Worm (Caenorhabditis elegans) whole organism, young adult: ENCODE measurements around the gene ZK813.2.

Source experiments
- B0336.3 ChIP-seq: fragments of 200-800 bp; sonication (Bioruptor generic); IDR thresholded peaks from 2 replicates; pipeline ENCODE4 v1.3.6; 2022; ENCODE audit warnings: missing genetic modification characterization, missing compliant biosample characterization
- F39B2.1 ChIP-seq: fragments of 200-800 bp; sonication (Bioruptor generic); IDR thresholded peaks from 2 replicates; pipeline ENCODE4 v1.3.6; 2022; ENCODE audit warnings: missing genetic modification reagents, missing genetic modification characterization, missing compliant biosample characterization
- Y56A3A.18 ChIP-seq: fragments of 200-800 bp; sonication (Bioruptor generic); IDR thresholded peaks from 2 replicates; pipeline ENCODE4 v1.3.6; 2022; ENCODE audit warnings: missing genetic modification reagents, missing genetic modification characterization, missing compliant biosample characterization
- ama-1 ChIP-seq, 3 experiments: fragments of 150-350 bp in 1 of 3; sonication (generic microtip) in 2 of 3; optimal IDR thresholded peaks; 2 replicates each; lab custom pipeline; 2014 to 2018; ENCODE audit warnings: missing biosample characterization in 2 of 3, missing genetic modification characterization in 2 of 3, missing genetic modification reagents in 2 of 3
- atf-7 ChIP-seq: sonication (generic microtip); optimal IDR thresholded peaks from 2 replicates; lab custom pipeline; 2017; ENCODE audit warnings: mild to moderate bottlenecking, missing genetic modification characterization, missing compliant biosample characterization
- athp-1 ChIP-seq: sonication (generic microtip); optimal IDR thresholded peaks from 2 replicates; lab custom pipeline; 2017; ENCODE audit warnings: mild to moderate bottlenecking, missing genetic modification characterization, missing compliant biosample characterization
- attf-6 ChIP-seq: fragments of 200-800 bp; sonication (Bioruptor generic); IDR thresholded peaks from 2 replicates; pipeline ENCODE4 v1.3.6; 2022; ENCODE audit warnings: missing genetic modification reagents, missing genetic modification characterization, missing compliant biosample characterization
- bed-1 ChIP-seq: fragments of 200-800 bp; sonication (Bioruptor generic); IDR thresholded peaks from 2 replicates; pipeline ENCODE4 v1.3.6; 2022; ENCODE audit warnings: missing genetic modification reagents, missing genetic modification characterization, missing compliant biosample characterization
- ccch-3 ChIP-seq: fragments of 200-800 bp; sonication (Bioruptor generic); optimal IDR thresholded peaks from 2 replicates; lab custom pipeline; 2018; ENCODE audit warnings: mild to moderate bottlenecking, missing genetic modification characterization, missing compliant biosample characterization
- chd-7 ChIP-seq: sonication (generic microtip); optimal IDR thresholded peaks from 2 replicates; lab custom pipeline; 2016; ENCODE audit warnings: mild to moderate bottlenecking, missing genetic modification characterization, moderate library complexity, missing compliant biosample characterization
- dox-1 ChIP-seq: fragments of 200-800 bp; sonication (Bioruptor generic); IDR thresholded peaks from 2 replicates; pipeline ENCODE4 v1.3.6; 2022; ENCODE audit warnings: missing genetic modification reagents, missing genetic modification characterization, missing compliant biosample characterization
- hlh-26 ChIP-seq: fragments of 200-800 bp; sonication (Bioruptor generic); conservative IDR thresholded peaks from 2 replicates; pipeline ENCODE4 v1.3.6; 2022; ENCODE audit warnings: missing genetic modification reagents, missing genetic modification characterization, missing compliant biosample characterization
- hmg-1.2 ChIP-seq: fragments of 200-800 bp; sonication (Bioruptor generic); IDR thresholded peaks from 2 replicates; pipeline ENCODE4 v1.3.6; 2022; ENCODE audit warnings: missing genetic modification reagents, missing genetic modification characterization, missing compliant biosample characterization
- hmg-20 ChIP-seq: fragments of 200-800 bp; sonication (Bioruptor generic); IDR thresholded peaks from 2 replicates; pipeline ENCODE4 v1.3.6; 2022; ENCODE audit warnings: missing genetic modification reagents, missing genetic modification characterization, missing compliant biosample characterization
- hrde-1 ChIP-seq: sonication (generic microtip); optimal IDR thresholded peaks from 2 replicates; lab custom pipeline; 2016; ENCODE audit warnings: missing genetic modification characterization, mild to moderate bottlenecking, missing compliant biosample characterization, moderate library complexity, missing genotype, missing genetic modification reagents, borderline replicate concordance
- lag-1 ChIP-seq: fragments of 200-800 bp; sonication (Bioruptor generic); IDR thresholded peaks from 2 replicates; pipeline ENCODE4 v1.3.6; 2022; ENCODE audit warnings: missing genetic modification reagents, missing genetic modification characterization, missing compliant biosample characterization
- lin-40 ChIP-seq: sonication (generic microtip); optimal IDR thresholded peaks from 2 replicates; lab custom pipeline; 2016; ENCODE audit warnings: missing genetic modification characterization, mild to moderate bottlenecking, missing compliant biosample characterization, missing genotype, missing genetic modification reagents
- madf-10 ChIP-seq: sonication (generic microtip); optimal IDR thresholded peaks from 2 replicates; lab custom pipeline; 2016; ENCODE audit warnings: mild to moderate bottlenecking, missing genetic modification characterization, missing compliant biosample characterization
- madf-6 ChIP-seq: fragments of 200-800 bp; sonication (Bioruptor generic); IDR thresholded peaks from 2 replicates; pipeline ENCODE4 v1.3.6; 2022; ENCODE audit warnings: missing genetic modification reagents, missing genetic modification characterization, missing compliant biosample characterization
- madf-8 ChIP-seq: fragments of 200-800 bp; sonication (Bioruptor generic); conservative IDR thresholded peaks from 2 replicates; pipeline ENCODE4 v1.3.6; 2022; ENCODE audit warnings: missing genetic modification reagents, missing genetic modification characterization, missing compliant biosample characterization
- nfyb-1 ChIP-seq: fragments of 200-800 bp; sonication (Bioruptor generic); IDR thresholded peaks from 2 replicates; pipeline ENCODE4 v1.3.6; 2022; ENCODE audit warnings: missing genetic modification reagents, missing genetic modification characterization, missing compliant biosample characterization
- snpc-1.1 ChIP-seq: sonication (generic microtip); optimal IDR thresholded peaks from 2 replicates; lab custom pipeline; 2017; ENCODE audit warnings: missing genetic modification characterization, mild to moderate bottlenecking, missing compliant biosample characterization, antibody characterized with exemption, moderate library complexity, missing genotype, missing genetic modification reagents; ENCODE audit not compliant: insufficient read depth
- sptf-2 ChIP-seq: fragments of 200-800 bp; sonication (Bioruptor generic); optimal IDR thresholded peaks from 2 replicates; lab custom pipeline; 2018; ENCODE audit warnings: mild to moderate bottlenecking, missing genetic modification characterization, missing compliant biosample characterization
- tbx-9 ChIP-seq: sonication (generic microtip); optimal IDR thresholded peaks from 2 replicates; lab custom pipeline; 2016; ENCODE audit warnings: borderline replicate concordance, missing genetic modification characterization, inconsistent platforms, missing compliant biosample characterization
- zfh-2 ChIP-seq: fragments of 200-800 bp; sonication (Bioruptor generic); conservative IDR thresholded peaks from 2 replicates; pipeline ENCODE4 v1.3.6; 2022; ENCODE audit warnings: missing genetic modification reagents, missing genetic modification characterization, missing compliant biosample characterization
- zim-3 ChIP-seq: sonication (generic microtip); optimal IDR thresholded peaks from 2 replicates; lab custom pipeline; 2017; ENCODE audit warnings: mild to moderate bottlenecking, missing genetic modification characterization, moderate library complexity, missing compliant biosample characterization
- ztf-18 ChIP-seq: sonication (generic microtip); optimal IDR thresholded peaks from 2 replicates; lab custom pipeline; 2016; ENCODE audit warnings: missing genotype, mild to moderate bottlenecking, missing genetic modification characterization, missing compliant biosample characterization
- ztf-22 ChIP-seq: fragments of 200-800 bp; sonication (Bioruptor generic); optimal IDR thresholded peaks from 2 replicates; lab custom pipeline; 2018; ENCODE audit warnings: mild to moderate bottlenecking, missing genetic modification characterization, moderate library complexity, missing compliant biosample characterization
- ztf-28 ChIP-seq: fragments of 200-800 bp; sonication (Bioruptor generic); IDR thresholded peaks from 2 replicates; pipeline ENCODE4 v1.3.6; 2022; ENCODE audit warnings: missing genetic modification reagents, missing genetic modification characterization, missing compliant biosample characterization
- ztf-3 ChIP-seq: fragments of 200-800 bp; sonication (Bioruptor generic); optimal IDR thresholded peaks from 2 replicates; lab custom pipeline; 2018; ENCODE audit warnings: mild to moderate bottlenecking, missing genetic modification characterization, missing compliant biosample characterization

ZK813.2 gene

ce11 chrX:3488993-3489392 lies 45.4 kb downstream of the ZK813.2 start, which contains the start of gene C12D12.3:
Gene C12D12.3, plus strand, starts transcription at chrX:3489293.
- TF ChIP-seq nfyb-1 (GFP tag; lab: Robert Waterston, UW) (no peak), ztf-3 (GFP tag; lab: Kevin White, UChicago) (no peak), dox-1 (no peak), ztf-28 (GFP tag; lab: Robert Waterston, UW) (no peak), hmg-20 (GFP tag; lab: Robert Waterston, UW) (no peak), bed-1 (GFP tag; lab: Robert Waterston, UW) (no peak), hmg-1.2 (GFP tag; lab: Robert Waterston, UW) (no peak), chd-7 (tag; lab: Kevin White, UChicago) (no peak), tbx-9 (tag; lab: Kevin White, UChicago) (no peak), lag-1 (GFP tag; lab: Robert Waterston, UW) (no peak), ztf-22 (GFP tag; lab: Kevin White, UChicago) (no peak), attf-6 (GFP tag; lab: Robert Waterston, UW) (no peak), zim-3 (tag; lab: Kevin White, UChicago) (no peak), zfh-2 (GFP tag; lab: Robert Waterston, UW) (no peak), madf-6 (no peak), madf-10 (tag; lab: Kevin White, UChicago) (no peak), atf-7 (tag; lab: Kevin White, UChicago) (no peak), ama-1 (optimal IDR thresholded peaks at IDR 0.05; lab: Kevin White, UChicago) (no peak), ama-1 (GFP tag; optimal IDR thresholded peaks at IDR 0.05; lab: Kevin White, UChicago) (no peak)
- TF ChIP-seq, all 124 proteins: peak for 0

ce11 chrX:3492431-3492830 lies 48.8 kb downstream of the ZK813.2 start:
- TF ChIP-seq ztf-18 (tag; lab: Kevin White, UChicago) (no peak), F39B2.1 (GFP tag; lab: Robert Waterston, UW) (no peak), attf-6 (GFP tag; lab: Robert Waterston, UW) (no peak), hrde-1 (no peak), athp-1 (tag; lab: Kevin White, UChicago) (no peak), sptf-2 (GFP tag; lab: Kevin White, UChicago) (no peak), zfh-2 (GFP tag; lab: Robert Waterston, UW) (no peak), Y56A3A.18 (GFP tag; lab: Robert Waterston, UW) (no peak), hlh-26 (GFP tag; lab: Robert Waterston, UW) (no peak), lin-40 (tag; lab: Kevin White, UChicago) (no peak), ccch-3 (no peak), bed-1 (GFP tag; lab: Robert Waterston, UW) (no peak), B0336.3 (no peak), madf-8 (GFP tag; lab: Robert Waterston, UW) (no peak), snpc-1.1 (no peak)
